Fruit fly (Drosophila melanogaster) whole organism: ENCODE results near the gene Atg12.

Source experiments
- CG8478 ChIP-seq: fragments of >200 bp; optimal IDR thresholded peaks from 2 replicates; lab custom pipeline; 2018; ENCODE audit warnings: inconsistent platforms
- Dll ChIP-seq: fragments of >200 bp; optimal IDR thresholded peaks from 2 replicates; lab custom pipeline; 2017
- EcR ChIP-seq, 2 experiments: fragments of >200 bp; optimal IDR thresholded peaks; 2 replicates each; lab custom pipeline; 2017; ENCODE audit warnings: missing biosample characterization in 2 of 2, missing genetic modification characterization in 2 of 2, missing genetic modification reagents in 2 of 2
- pan ChIP-seq: fragments of >200 bp; optimal IDR thresholded peaks from 2 replicates; lab custom pipeline; 2017
- psq ChIP-seq: fragments of >200 bp; optimal IDR thresholded peaks from 2 replicates; lab custom pipeline; 2017
- usp ChIP-seq: fragments of >200 bp; optimal IDR thresholded peaks from 2 replicates; lab custom pipeline; 2017; ENCODE audit warnings: missing biosample characterization, missing genetic modification characterization, mixed read lengths

The Atg12 gene

dm6 chr3L:12136630-12137029, at the start of gene Atg12, which contains the start of gene CG5645:
Gene Atg12 (plus strand): TSS chr3L:12136967.
Gene CG5645 (minus strand): TSS chr3L:12136706.
- TF ChIP-seq usp (no peak), pan (lab: Kevin White, UChicago) (no peak), CG8478 (lab: Kevin White, UChicago) (no peak), psq (no peak), Dll (lab: Kevin White, UChicago) (no peak), EcR (GFP tag; optimal IDR thresholded peaks at IDR 0.05; lab: Kevin White, UChicago) (no peak)

- no peak for TF ChIP-seq usp
- no peak for TF ChIP-seq pan (lab: Kevin White, UChicago)
- TF ChIP-seq psq = no peak
- no peak for TF ChIP-seq EcR (GFP tag; optimal IDR thresholded peaks at IDR 0.05; lab: Kevin White, UChicago)
- TF ChIP-seq Dll (lab: Kevin White, UChicago) = no peak
- no peak for TF ChIP-seq CG8478 (lab: Kevin White, UChicago)
Measured at dm6 chr3L:12088326-12088725, 48.4 kb upstream of the Atg12 start, which contains the start of gene CG17154. Gene CG17154 (plus strand): TSS chr3L:12088626.

dm6 chr3L:12090184-12090897, 46.4 kb upstream of the Atg12 start:
- TF ChIP-seq pan (lab: Kevin White, UChicago) (no peak), EcR (GFP tag; optimal IDR thresholded peaks at IDR 0.05; lab: Kevin White, UChicago) (no peak), psq (no peak), usp (no peak), Dll (lab: Kevin White, UChicago) (no peak), CG8478 (lab: Kevin White, UChicago) (no peak)

- TF ChIP-seq CG8478 (lab: Kevin White, UChicago) = no peak
Measured at dm6 chr3L:12090898-12091685, 45.7 kb upstream of the Atg12 start.

- TF ChIP-seq CG8478 (lab: Kevin White, UChicago) = no peak
- no peak for TF ChIP-seq psq
- no peak for TF ChIP-seq Dll (lab: Kevin White, UChicago)
Measured at dm6 chr3L:12092860-12093359, 43.9 kb upstream of the Atg12 start.

dm6 chr3L:12095960-12096359, 40.8 kb upstream of the Atg12 start:
- TF ChIP-seq usp (no peak), pan (lab: Kevin White, UChicago) (no peak), CG8478 (lab: Kevin White, UChicago) (no peak), Dll (lab: Kevin White, UChicago) (no peak), psq (no peak), EcR (GFP tag; optimal IDR thresholded peaks at IDR 0.05; lab: Kevin White, UChicago) (no peak)

- TF ChIP-seq pan (lab: Kevin White, UChicago) (no peak), CG8478 (lab: Kevin White, UChicago) (no peak), EcR (GFP tag; optimal IDR thresholded peaks at IDR 0.05; lab: Kevin White, UChicago) (no peak), psq (no peak), usp (no peak), Dll (lab: Kevin White, UChicago) (no peak)
Measured at dm6 chr3L:12096799-12097662, 39.7 kb upstream of the Atg12 start.

- TF ChIP-seq CG8478 (lab: Kevin White, UChicago) (no peak), Dll (lab: Kevin White, UChicago) (no peak), pan (lab: Kevin White, UChicago) (no peak), usp (no peak), EcR (GFP tag; optimal IDR thresholded peaks at IDR 0.05; lab: Kevin White, UChicago) (no peak), psq (no peak)
Measured at dm6 chr3L:12099329-12100031, 37.3 kb upstream of the Atg12 start.

- TF ChIP-seq EcR (GFP tag; optimal IDR thresholded peaks at IDR 0.05; lab: Kevin White, UChicago) (no peak), Dll (lab: Kevin White, UChicago) (no peak), psq (no peak), pan (lab: Kevin White, UChicago) (no peak), CG8478 (lab: Kevin White, UChicago) (no peak), usp (no peak)
Measured at dm6 chr3L:12101924-12102383, 34.8 kb upstream of the Atg12 start.

dm6 chr3L:12107378-12107777, 29.4 kb upstream of the Atg12 start:
- TF ChIP-seq Dll (lab: Kevin White, UChicago) (no peak), EcR (GFP tag; optimal IDR thresholded peaks at IDR 0.05; lab: Kevin White, UChicago) (no peak), CG8478 (lab: Kevin White, UChicago) (no peak), pan (lab: Kevin White, UChicago) (no peak), usp (no peak), psq (no peak)

dm6 chr3L:12108515-12108914, 28.3 kb upstream of the Atg12 start:
- TF ChIP-seq EcR (GFP tag; optimal IDR thresholded peaks at IDR 0.05; lab: Kevin White, UChicago) (no peak), Dll (lab: Kevin White, UChicago) (no peak)
